Worm (Caenorhabditis elegans): ENCODE measurements around the gene ctsa-3.2.

DNA sequence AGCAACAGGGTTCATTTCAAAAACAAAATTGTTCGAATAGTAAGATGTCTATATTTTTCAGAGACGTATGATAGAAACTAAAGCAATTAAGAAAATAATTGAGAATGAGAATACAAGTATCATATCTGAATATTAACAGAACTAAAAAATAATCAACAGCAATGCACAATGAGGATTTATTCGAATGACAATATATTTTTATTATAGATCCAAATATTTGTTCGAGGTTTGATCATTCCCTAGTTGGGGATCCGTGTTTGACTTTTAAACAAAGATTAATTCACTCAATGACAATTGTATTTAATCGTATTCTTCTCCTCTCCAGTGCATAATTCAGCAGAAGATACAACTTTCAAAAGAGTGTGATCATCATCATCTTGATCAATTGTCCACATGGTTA, 12.8 kb upstream of the ctsa-3.2 start, which contains the start of gene C08H9.18:
- no peak for TF ChIP-seq med-1 (GFP tag; optimal IDR thresholded peaks at IDR 0.05; ENCODE audit: insufficient read depth)
- TF ChIP-seq cog-1 (tag; optimal IDR thresholded peaks at IDR 0.05) = no peak
- no peak for TF ChIP-seq ref-1 (GFP tag; conservative IDR thresholded peaks at IDR 0.05)

Measured in whole organism, midembryonic.